Fruit fly (Drosophila melanogaster) whole organism, embryonic: ENCODE measurements around the gene CG45218.

Source experiments
- Aef1 ChIP-seq: fragments of 200-800 bp; sonication (Bioruptor generic); IDR thresholded peaks from 3 replicates; pipeline ENCODE4 v1.3.6; 2022; ENCODE audit warnings: missing biosample characterization, missing genetic modification characterization
- Atf-2 ChIP-seq: fragments of 200-800 bp; sonication (Bioruptor generic); optimal IDR thresholded peaks from 2 replicates; lab custom pipeline; 2016; ENCODE audit warnings: missing biosample characterization, missing genetic modification characterization
- Bgb ChIP-seq: fragments of 200-800 bp; sonication (Bioruptor generic); IDR thresholded peaks from 2 replicates; pipeline ENCODE4 v1.3.6; 2022; ENCODE audit warnings: missing biosample characterization, missing genetic modification characterization; ENCODE audit not compliant: partially characterized antibody
- Bteb2 ChIP-seq: fragments of 200-800 bp; sonication (Bioruptor generic); optimal IDR thresholded peaks from 2 replicates; lab custom pipeline; 2016; ENCODE audit warnings: missing biosample characterization, missing genetic modification characterization
- CG10979 ChIP-seq: fragments of 200-800 bp; sonication (Bioruptor generic); optimal IDR thresholded peaks from 2 replicates; lab custom pipeline; 2018; ENCODE audit warnings: missing biosample characterization, mild to moderate bottlenecking, missing genetic modification characterization, moderate library complexity
- CG11093 ChIP-seq: fragments of 200-800 bp; sonication (Bioruptor generic); IDR thresholded peaks from 3 replicates; pipeline ENCODE4 v1.3.6; 2022; ENCODE audit warnings: missing biosample characterization, missing genetic modification characterization
- CG11456 ChIP-seq: fragments of 200-800 bp; sonication (Bioruptor generic); IDR thresholded peaks from 3 replicates; pipeline ENCODE4 v1.3.6; 2022; ENCODE audit warnings: missing biosample characterization, missing genetic modification characterization
- CG11695 ChIP-seq: fragments of 200-800 bp; sonication (Bioruptor generic); IDR thresholded peaks from 3 replicates; pipeline ENCODE4 v1.3.6; 2022; ENCODE audit warnings: missing biosample characterization, missing genetic modification characterization
- CG13624 ChIP-seq: fragments of 200-800 bp; sonication (Bioruptor generic); optimal IDR thresholded peaks from 2 replicates; lab custom pipeline; 2016; ENCODE audit warnings: missing biosample characterization, missing genetic modification characterization
- CG15269 ChIP-seq: fragments of 200-800 bp; sonication (Bioruptor generic); optimal IDR thresholded peaks from 2 replicates; lab custom pipeline; 2018; ENCODE audit warnings: missing biosample characterization, mild to moderate bottlenecking, missing genetic modification characterization, moderate library complexity
- CG15479 ChIP-seq: fragments of 200-800 bp; sonication (Bioruptor generic); optimal IDR thresholded peaks from 3 replicates; lab custom pipeline; 2019; ENCODE audit warnings: missing biosample characterization, mild to moderate bottlenecking, missing genetic modification characterization, moderate library complexity
- CG17912 ChIP-seq: fragments of 200-800 bp; sonication (Bioruptor generic); optimal IDR thresholded peaks from 2 replicates; lab custom pipeline; 2018; ENCODE audit warnings: missing biosample characterization, mild to moderate bottlenecking, missing genetic modification characterization
- CG2116 ChIP-seq: fragments of 200-800 bp; sonication (Bioruptor generic); optimal IDR thresholded peaks from 3 replicates; lab custom pipeline; 2018; ENCODE audit warnings: missing biosample characterization, mild to moderate bottlenecking, missing genetic modification characterization
- CG2120 ChIP-seq: fragments of 200-800 bp; sonication (Bioruptor generic); optimal IDR thresholded peaks from 3 replicates; lab custom pipeline; 2016; ENCODE audit warnings: missing biosample characterization, missing genetic modification characterization
- CG2712 ChIP-seq: fragments of 200-800 bp; optimal IDR thresholded peaks from 3 replicates; lab custom pipeline; 2019; ENCODE audit warnings: missing biosample characterization, mild to moderate bottlenecking, missing genetic modification characterization, moderate library complexity
- CG4360 ChIP-seq: fragments of 200-800 bp; sonication (Bioruptor generic); IDR thresholded peaks from 2 replicates; pipeline ENCODE4 v1.3.6; 2022; ENCODE audit warnings: missing biosample characterization, missing genetic modification characterization
- CG43689 ChIP-seq: fragments of 200-800 bp; sonication (Bioruptor generic); IDR thresholded peaks from 2 replicates; pipeline ENCODE4 v1.3.6; 2022; ENCODE audit warnings: missing biosample characterization, missing genetic modification characterization
- CG4424 ChIP-seq: fragments of 200-800 bp; sonication (Bioruptor generic); optimal IDR thresholded peaks from 3 replicates; lab custom pipeline; 2016; ENCODE audit warnings: missing biosample characterization, missing genetic modification characterization
- CG4730 ChIP-seq: fragments of 200-800 bp; sonication (Bioruptor generic); IDR thresholded peaks from 2 replicates; pipeline ENCODE4 v1.3.6; 2022; ENCODE audit warnings: missing biosample characterization, missing genetic modification characterization
- CG6254 ChIP-seq: fragments of 200-800 bp; sonication (Bioruptor generic); optimal IDR thresholded peaks from 3 replicates; lab custom pipeline; 2017; ENCODE audit warnings: mild to moderate bottlenecking, missing biosample characterization, missing genetic modification reagents, missing genetic modification characterization
- CG6854 ChIP-seq: fragments of 200-800 bp; sonication (Bioruptor generic); optimal IDR thresholded peaks from 3 replicates; lab custom pipeline; 2017; ENCODE audit warnings: missing biosample characterization, mild to moderate bottlenecking, missing genetic modification characterization
- CG7357 ChIP-seq: fragments of 200-800 bp; sonication (Bioruptor generic); IDR thresholded peaks from 3 replicates; pipeline ENCODE4 v1.3.6; 2022; ENCODE audit warnings: missing biosample characterization, missing genetic modification characterization
- CG8944 ChIP-seq: fragments of 200-800 bp; sonication (Bioruptor generic); optimal IDR thresholded peaks from 3 replicates; lab custom pipeline; 2016; ENCODE audit warnings: missing biosample characterization, missing genetic modification characterization
- CG9932 ChIP-seq: fragments of 200-800 bp; sonication (Bioruptor generic); IDR thresholded peaks from 2 replicates; pipeline ENCODE4 v1.3.6; 2022; ENCODE audit warnings: missing biosample characterization, missing genetic modification characterization
- Dip3 ChIP-seq: fragments of 200-800 bp; sonication (Bioruptor generic); optimal IDR thresholded peaks from 3 replicates; lab custom pipeline; 2016; ENCODE audit warnings: missing biosample characterization, missing genetic modification characterization
- Dp ChIP-seq: fragments of 200-800 bp; sonication (Bioruptor generic); optimal IDR thresholded peaks from 2 replicates; lab custom pipeline; 2018; ENCODE audit warnings: missing biosample characterization, mild to moderate bottlenecking, missing genetic modification characterization, moderate library complexity
- Dref ChIP-seq: fragments of 200-800 bp; sonication (Bioruptor generic); IDR thresholded peaks from 2 replicates; pipeline ENCODE4 v1.3.6; 2022; ENCODE audit warnings: missing biosample characterization, missing genetic modification characterization
- Elba2 ChIP-seq: fragments of 200-800 bp; sonication (Bioruptor generic); optimal IDR thresholded peaks from 3 replicates; lab custom pipeline; 2016; ENCODE audit warnings: missing biosample characterization, missing genetic modification characterization
- Fer3 ChIP-seq: fragments of 200-800 bp; sonication (Bioruptor generic); optimal IDR thresholded peaks from 2 replicates; lab custom pipeline; 2018; ENCODE audit warnings: missing biosample characterization, mild to moderate bottlenecking, missing genetic modification characterization, moderate library complexity
- H15 ChIP-seq: fragments of 200-800 bp; sonication (Bioruptor generic); IDR thresholded peaks from 3 replicates; pipeline ENCODE4 v1.3.6; 2022; ENCODE audit warnings: missing biosample characterization, missing genetic modification characterization
- HLH3B ChIP-seq: fragments of 200-800 bp; sonication (Bioruptor generic); IDR thresholded peaks from 2 replicates; pipeline ENCODE4 v1.3.6; 2022; ENCODE audit warnings: missing biosample characterization, missing genetic modification characterization
- Hmr ChIP-seq: fragments of 200-800 bp; sonication (Bioruptor generic); optimal IDR thresholded peaks from 3 replicates; lab custom pipeline; 2017; ENCODE audit warnings: mild to moderate bottlenecking, missing biosample characterization, missing genetic modification reagents, missing genetic modification characterization
- Hr51 ChIP-seq, 2 experiments: fragments of 200-800 bp; sonication (Bioruptor generic); optimal IDR thresholded peaks; 2 replicates in 1 of 2; 3 replicates in 1 of 2; lab custom pipeline; 2016 to 2018; ENCODE audit warnings: missing biosample characterization in 2 of 2, missing genetic modification characterization in 2 of 2, mild to moderate bottlenecking in 1 of 2, moderate library complexity in 1 of 2
- Lhr ChIP-seq: fragments of 200-800 bp; sonication (Bioruptor generic); optimal IDR thresholded peaks from 3 replicates; lab custom pipeline; 2017; ENCODE audit warnings: mild to moderate bottlenecking, missing biosample characterization, missing genetic modification reagents, missing genetic modification characterization
- Lim3 ChIP-seq: fragments of 200-800 bp; sonication (Bioruptor generic); IDR thresholded peaks from 2 replicates; pipeline ENCODE4 v1.3.6; 2022; ENCODE audit warnings: missing biosample characterization, missing genetic modification characterization
- Rfx ChIP-seq: fragments of 200-800 bp; sonication (Bioruptor generic); IDR thresholded peaks from 2 replicates; pipeline ENCODE4 v1.3.6; 2022; ENCODE audit warnings: missing biosample characterization, missing genetic modification characterization
- YL-1 ChIP-seq: fragments of 200-800 bp; sonication (Bioruptor generic); optimal IDR thresholded peaks from 3 replicates; lab custom pipeline; 2017; ENCODE audit warnings: missing biosample characterization, mild to moderate bottlenecking, missing genetic modification characterization
- bbx ChIP-seq: fragments of 200-800 bp; sonication (Bioruptor generic); IDR thresholded peaks from 2 replicates; pipeline ENCODE4 v1.3.6; 2022; ENCODE audit warnings: missing biosample characterization, missing genetic modification characterization; ENCODE audit not compliant: partially characterized antibody
- btn ChIP-seq: fragments of 200-800 bp; sonication (Bioruptor generic); optimal IDR thresholded peaks from 2 replicates; lab custom pipeline; 2016; ENCODE audit warnings: missing biosample characterization, missing genetic modification characterization
- danr ChIP-seq: fragments of 200-800 bp; sonication (Bioruptor generic); IDR thresholded peaks from 2 replicates; pipeline ENCODE4 v1.3.6; 2022; ENCODE audit warnings: missing biosample characterization, missing genetic modification characterization
- dm ChIP-seq: fragments of 200-800 bp; sonication (Bioruptor generic); optimal IDR thresholded peaks from 3 replicates; lab custom pipeline; 2016; ENCODE audit warnings: missing biosample characterization, missing genetic modification characterization
- ems ChIP-seq: fragments of 200-800 bp; sonication (Bioruptor generic); optimal IDR thresholded peaks from 3 replicates; lab custom pipeline; 2016; ENCODE audit warnings: missing biosample characterization, missing genetic modification characterization
- hth ChIP-seq: fragments of >200 bp; optimal IDR thresholded peaks from 2 replicates; lab custom pipeline; 2017; ENCODE audit warnings: inconsistent platforms
- lilli ChIP-seq: fragments of 200-800 bp; sonication (Bioruptor generic); optimal IDR thresholded peaks from 3 replicates; lab custom pipeline; 2016; ENCODE audit warnings: missing biosample characterization, missing genetic modification characterization
- nom ChIP-seq: fragments of 200-800 bp; sonication (Bioruptor generic); optimal IDR thresholded peaks from 2 replicates; lab custom pipeline; 2017; ENCODE audit warnings: missing biosample characterization, missing genetic modification characterization, mild to moderate bottlenecking, moderate library complexity, missing genetic modification reagents
- org-1 ChIP-seq: fragments of 200-800 bp; sonication (Bioruptor generic); optimal IDR thresholded peaks from 2 replicates; lab custom pipeline; 2017; ENCODE audit warnings: missing biosample characterization, missing genetic modification characterization
- pzg ChIP-seq: fragments of 200-800 bp; sonication (Bioruptor generic); optimal IDR thresholded peaks from 3 replicates; lab custom pipeline; 2018; ENCODE audit warnings: missing biosample characterization, mild to moderate bottlenecking, missing genetic modification characterization, moderate library complexity
- ranshi ChIP-seq: fragments of 200-800 bp; sonication (Bioruptor generic); IDR thresholded peaks from 2 replicates; pipeline ENCODE4 v1.3.6; 2022; ENCODE audit warnings: missing biosample characterization, missing genetic modification characterization
- sens-2 ChIP-seq: fragments of 200-800 bp; sonication (Bioruptor generic); IDR thresholded peaks from 2 replicates; pipeline ENCODE4 v1.3.6; 2022; ENCODE audit warnings: missing biosample characterization, missing genetic modification characterization
- sima ChIP-seq: fragments of 200-800 bp; sonication (Bioruptor generic); optimal IDR thresholded peaks from 2 replicates; lab custom pipeline; 2016; ENCODE audit warnings: missing biosample characterization, missing genetic modification characterization
- zen2 ChIP-seq: fragments of 200-800 bp; sonication (Bioruptor generic); IDR thresholded peaks from 3 replicates; pipeline ENCODE4 v1.3.6; 2022; ENCODE audit warnings: missing biosample characterization, missing genetic modification characterization; ENCODE audit not compliant: partially characterized antibody

The CG45218 gene

dm6 chr3R:15250454-15250853 is 40.1 kb downstream of the CG45218 start (continued):
- peak; percentile 81 for TF ChIP-seq CG2120 (GFP tag; lab: Kevin White, UChicago)
- TF ChIP-seq org-1 (GFP tag; lab: Kevin White, UChicago) = peak; percentile 62
- TF ChIP-seq bbx = no peak
- no peak for TF ChIP-seq CG13624 (GFP tag; lab: Kevin White, UChicago)
- TF ChIP-seq CG15269 = no peak
- peak; percentile 65 for TF ChIP-seq lilli
- TF ChIP-seq btn (GFP tag; lab: Kevin White, UChicago) = no peak
- TF ChIP-seq Aef1 = peak; percentile 66; the same call in 2 of the 3 replicates
- no peak for TF ChIP-seq CG8944 (GFP tag; lab: Kevin White, UChicago)
- TF ChIP-seq nom (GFP tag; lab: Kevin White, UChicago) = no peak
- peak; percentile 84 for TF ChIP-seq Rfx
- peak; percentile 5 for TF ChIP-seq YL-1 (GFP tag; lab: Kevin White, UChicago)
- TF ChIP-seq ems = peak; percentile 7
- no peak for TF ChIP-seq dm
- no peak for TF ChIP-seq Bgb (GFP tag; lab: Robert Waterston, UW)
- no peak for TF ChIP-seq CG6254 (GFP tag; lab: Kevin White, UChicago)
- peak; percentile 25 for TF ChIP-seq CG2116
- peak; percentile 48; the same call in 1 of the 3 replicates for TF ChIP-seq CG7357 (GFP tag; lab: Robert Waterston, UW)
- TF ChIP-seq CG15479 (GFP tag; lab: Kevin White, UChicago) = no peak
- TF ChIP-seq Lhr (GFP tag; lab: Kevin White, UChicago) = no peak
- 0 out of 2 replicates have a peak, but pooled peaks have one; percentile 29 for TF ChIP-seq CG43689 (GFP tag; lab: Robert Waterston, UW)
- TF ChIP-seq CG6854 = peak; percentile 59
- no peak for TF ChIP-seq zen2 (GFP tag; lab: Robert Waterston, UW)
- TF ChIP-seq sima (GFP tag; lab: Kevin White, UChicago) = no peak
- 0 out of 2 replicates have a peak, but pooled peaks have one; percentile 31 for TF ChIP-seq Lim3 (GFP tag; lab: Robert Waterston, UW)
- no peak for TF ChIP-seq Dp
- TF ChIP-seq pzg = no peak
- peak; percentile 34 for TF ChIP-seq Dip3 (GFP tag; lab: Kevin White, UChicago)
- no peak for TF ChIP-seq Atf-2 (GFP tag; lab: Kevin White, UChicago)
- peak in 1 of 2 experiments; percentile 30 for TF ChIP-seq Hr51 (GFP tag; optimal IDR thresholded peaks at IDR 0.05; lab: Kevin White, UChicago)
- peak; percentile 74 for TF ChIP-seq Fer3 (tag; lab: Kevin White, UChicago)
- TF ChIP-seq danr = peak; percentile 32; the same call in 1 of the 2 replicates
- no peak for TF ChIP-seq Elba2 (GFP tag; lab: Kevin White, UChicago)
- TF ChIP-seq Dref = no peak
- TF ChIP-seq CG11093 = peak; percentile 63; the same call in 2 of the 3 replicates
- TF ChIP-seq CG11456 (GFP tag; lab: Robert Waterston, UW) = peak; percentile 68; the same call in 1 of the 3 replicates
- TF ChIP-seq CG4424 = peak; percentile 24
- TF ChIP-seq CG4730 = peak; percentile 62
- peak; percentile 73 for TF ChIP-seq H15
- peak; percentile 74 for TF ChIP-seq CG11695 (GFP tag; lab: Robert Waterston, UW)
- peak; percentile 68 for TF ChIP-seq HLH3B (GFP tag; lab: Robert Waterston, UW)
- TF ChIP-seq CG9932 (GFP tag; lab: Robert Waterston, UW) = peak; percentile 81
- TF ChIP-seq sens-2 (GFP tag; lab: Robert Waterston, UW) = no peak
- no peak for TF ChIP-seq hth (lab: Kevin White, UChicago)
- TF ChIP-seq CG10979 (tag; lab: Kevin White, UChicago) = peak; percentile 45
- TF ChIP-seq CG4360 (GFP tag; lab: Robert Waterston, UW) = peak; percentile 35; the same call in 1 of the 2 replicates
- peak; percentile 72 for TF ChIP-seq ranshi (GFP tag; lab: Robert Waterston, UW)
- TF ChIP-seq Hmr (GFP tag; lab: Kevin White, UChicago) = peak; percentile 93
- no peak for TF ChIP-seq CG17912 (GFP tag; lab: Kevin White, UChicago)
- peak; percentile 9 for TF ChIP-seq Bteb2 (GFP tag; lab: Kevin White, UChicago)
- peak; percentile 73 for TF ChIP-seq CG2712 (tag; lab: Kevin White, UChicago)
